Worm (Caenorhabditis elegans): Measurements from ENCODE around the gene msp-50.

msp-50 gene

DNA sequence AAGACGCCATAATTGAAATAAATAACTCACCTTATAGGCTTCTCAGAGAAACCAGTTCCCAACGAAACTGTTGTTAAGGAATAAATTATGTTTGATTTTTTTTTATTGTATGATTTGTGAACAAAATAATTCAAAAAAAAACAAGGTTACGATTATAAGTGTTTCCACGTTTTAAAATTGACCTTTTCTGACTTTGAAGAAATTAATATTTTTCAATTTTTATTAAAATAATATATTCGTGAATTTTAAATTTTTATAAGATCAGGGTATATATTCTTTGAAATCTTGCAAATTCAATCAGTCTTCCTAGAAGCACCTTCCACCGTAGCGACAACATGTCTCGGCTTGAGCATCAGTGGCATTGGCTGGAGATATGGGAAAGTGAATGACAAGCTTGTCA lies 25.2 kb upstream of the msp-50 start, which contains the start of gene C27D6.3:
TSS of gene C27D6.3 (minus strand) at position 101 of the 400 bp plus-strand sequence.
- TF ChIP-seq skn-1 (tag; optimal IDR thresholded peaks at IDR 0.05) (no peak), dmd-4 (tag; optimal IDR thresholded peaks at IDR 0.05) (no peak), lin-39 (tag; optimal IDR thresholded peaks at IDR 0.05) (no peak), egl-27 (tag; optimal IDR thresholded peaks at IDR 0.05) (no peak), nhr-21 (tag; optimal IDR thresholded peaks at IDR 0.05) (no peak), unc-62 (GFP tag; optimal IDR thresholded peaks at IDR 0.05) (no peak), nhr-12 (tag; optimal IDR thresholded peaks at IDR 0.05) (no peak), snpc-4 (tag; optimal IDR thresholded peaks at IDR 0.05) (no peak), lsy-2 (tag; optimal IDR thresholded peaks at IDR 0.05) (no peak), ztf-4 (tag; optimal IDR thresholded peaks at IDR 0.05) (no peak), sem-4 (tag; optimal IDR thresholded peaks at IDR 0.05) (no peak), nhr-129 (tag; optimal IDR thresholded peaks at IDR 0.05) (no peak), F13H6.1 (tag; optimal IDR thresholded peaks at IDR 0.05) (no peak), fos-1 (tag; optimal IDR thresholded peaks at IDR 0.05) (no peak), nhr-25 (tag; optimal IDR thresholded peaks at IDR 0.05) (no peak)

DNA sequence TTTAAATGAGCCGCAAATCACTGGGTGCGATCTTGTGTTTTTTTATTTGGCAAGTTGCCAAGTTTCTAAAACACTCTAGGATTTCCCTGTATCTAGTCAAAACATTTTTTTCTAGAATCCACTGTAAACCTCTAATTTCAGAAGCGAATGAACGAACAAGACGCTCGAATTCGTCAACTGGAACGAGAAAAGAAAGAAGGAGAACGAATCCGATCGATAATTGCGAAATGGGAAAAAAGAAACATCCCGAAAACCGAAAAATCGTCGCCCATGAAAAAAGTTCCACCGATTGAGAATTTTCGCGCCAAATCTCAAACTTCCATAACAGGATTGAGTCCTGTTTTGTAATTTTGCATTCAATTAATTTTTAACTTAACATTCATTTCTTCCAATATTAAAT lies 22.7 kb upstream of the msp-50 start:
- TF ChIP-seq peb-1 (tag; optimal IDR thresholded peaks at IDR 0.05) (no peak), sem-4 (tag; optimal IDR thresholded peaks at IDR 0.05) (no peak), zag-1 (tag; optimal IDR thresholded peaks at IDR 0.05) (no peak), F13H6.1 (tag; optimal IDR thresholded peaks at IDR 0.05) (no peak)

DNA sequence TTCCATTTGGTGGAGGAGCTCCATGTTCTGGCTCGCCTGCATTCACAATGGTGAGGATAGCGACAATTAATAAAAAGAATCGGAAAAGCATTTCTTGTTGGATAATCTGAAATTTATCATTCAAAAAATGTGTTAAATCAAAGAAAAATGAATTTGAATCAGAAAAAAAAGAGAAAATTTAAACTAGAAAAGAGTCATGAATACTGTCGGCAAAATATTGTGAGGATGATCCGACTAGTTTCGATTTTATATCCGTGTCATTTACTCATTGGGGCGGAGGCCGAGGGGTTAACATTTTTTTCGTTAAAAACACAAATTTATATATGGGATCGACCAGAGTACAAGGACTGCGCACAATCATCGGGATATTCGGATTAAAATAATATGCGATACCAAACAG lies 21.7 kb upstream of the msp-50 start, which contains the start of gene C27D6.12:
TSS of gene C27D6.12 (minus strand) at position 101 of the 400 bp plus-strand sequence.
- TF ChIP-seq unc-55 (GFP tag; optimal IDR thresholded peaks at IDR 0.05) (no peak), elt-1 (tag; optimal IDR thresholded peaks at IDR 0.05) (no peak), lin-11 (tag; optimal IDR thresholded peaks at IDR 0.05) (no peak), blmp-1 (tag; optimal IDR thresholded peaks at IDR 0.05; ENCODE audit: insufficient read depth) (no peak), R02D3.7 (tag; optimal IDR thresholded peaks at IDR 0.05) (no peak), skn-1 (tag; optimal IDR thresholded peaks at IDR 0.05) (no peak), Y55F3AM.14 (GFP tag; optimal IDR thresholded peaks at IDR 0.05) (no peak), lin-13 (GFP tag; optimal IDR thresholded peaks at IDR 0.05) (no peak), fos-1 (tag; optimal IDR thresholded peaks at IDR 0.05) (no peak), nhr-12 (tag; optimal IDR thresholded peaks at IDR 0.05) (no peak), aly-2 (tag; optimal IDR thresholded peaks at IDR 0.05) (no peak), ceh-16 (tag; optimal IDR thresholded peaks at IDR 0.05) (no peak), lin-39 (tag; optimal IDR thresholded peaks at IDR 0.05) (no peak), zag-1 (tag; optimal IDR thresholded peaks at IDR 0.05) (no peak), snpc-4 (tag; optimal IDR thresholded peaks at IDR 0.05) (no peak)

DNA sequence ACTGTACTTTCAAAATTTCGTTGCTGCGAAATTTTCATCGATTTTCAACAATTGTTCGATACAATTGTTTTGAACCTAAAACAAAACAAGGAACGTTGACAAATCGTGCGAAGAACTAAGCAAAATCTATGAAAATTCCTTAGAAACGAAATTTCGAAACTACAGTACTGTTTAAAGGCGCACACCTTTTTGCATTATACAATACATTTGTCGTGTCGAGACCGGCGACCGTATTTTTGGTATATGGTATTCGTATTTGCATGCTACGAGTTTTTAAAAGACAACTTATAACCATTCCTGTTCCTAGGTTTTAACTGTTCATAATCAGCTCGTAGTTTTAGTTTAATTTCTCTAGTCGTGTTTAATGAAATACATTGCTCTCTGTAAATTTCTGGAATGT lies 21.0 kb upstream of the msp-50 start:
- TF ChIP-seq ztf-1 (GFP tag; conservative IDR thresholded peaks at IDR 0.05) (no peak), ama-1 (optimal IDR thresholded peaks at IDR 0.05) (peak; percentile 23)

DNA sequence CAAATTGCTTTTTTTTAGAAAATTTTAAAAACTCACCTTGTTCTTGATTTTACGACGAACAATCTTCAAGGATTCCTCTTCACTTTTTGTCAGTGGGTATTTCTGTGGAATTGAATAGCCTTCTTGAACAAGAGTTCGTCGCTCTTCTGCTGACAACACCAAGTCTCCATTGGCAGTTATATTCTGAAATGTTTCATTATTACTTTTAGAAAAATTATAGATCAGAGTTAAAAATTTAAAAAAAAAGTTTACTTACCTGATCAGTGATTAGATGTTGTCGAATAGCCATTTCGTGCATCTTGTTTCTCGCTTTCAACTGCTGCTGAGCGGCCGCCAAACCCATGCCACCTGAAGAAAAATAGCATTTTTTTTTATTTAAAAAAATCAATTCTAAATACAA lies 19.3 kb upstream of the msp-50 start:
- TF ChIP-seq ztf-11 (tag; optimal IDR thresholded peaks at IDR 0.05) (no peak), C34F6.9 (tag; optimal IDR thresholded peaks at IDR 0.05) (no peak), aly-2 (tag; optimal IDR thresholded peaks at IDR 0.05) (no peak), ceh-16 (tag; optimal IDR thresholded peaks at IDR 0.05) (no peak), ztf-4 (tag; optimal IDR thresholded peaks at IDR 0.05) (no peak), ama-1 (optimal IDR thresholded peaks at IDR 0.05) (no peak), nhr-10 (tag; optimal IDR thresholded peaks at IDR 0.05) (no peak), nhr-21 (tag; optimal IDR thresholded peaks at IDR 0.05) (no peak), lin-13 (GFP tag; optimal IDR thresholded peaks at IDR 0.05) (no peak), nhr-12 (tag; optimal IDR thresholded peaks at IDR 0.05) (no peak), nhr-25 (tag; optimal IDR thresholded peaks at IDR 0.05) (no peak), ztf-1 (GFP tag; conservative IDR thresholded peaks at IDR 0.05) (no peak), nhr-23 (tag; optimal IDR thresholded peaks at IDR 0.05) (no peak), ceh-82 (tag; optimal IDR thresholded peaks at IDR 0.05) (no peak), nhr-129 (tag; optimal IDR thresholded peaks at IDR 0.05) (no peak), Y55F3AM.14 (GFP tag; optimal IDR thresholded peaks at IDR 0.05) (no peak), zag-1 (tag; optimal IDR thresholded peaks at IDR 0.05) (no peak), lsy-2 (tag; optimal IDR thresholded peaks at IDR 0.05) (no peak), nhr-11 (tag; optimal IDR thresholded peaks at IDR 0.05) (no peak), unc-39 (tag; optimal IDR thresholded peaks at IDR 0.05) (no peak)
